Worm (Caenorhabditis elegans) whole organism, L2 larva: ENCODE measurements around the gene R13H4.5.

Experiments used
- C34F6.9 ChIP-seq: fragments of 150-350 bp; optimal IDR thresholded peaks from 2 replicates; lab custom pipeline; 2014; ENCODE audit warnings: missing biosample characterization, missing genetic modification characterization
- F13H6.1 ChIP-seq: sonication (generic microtip); optimal IDR thresholded peaks from 2 replicates; lab custom pipeline; 2016; ENCODE audit warnings: missing genetic modification characterization, missing compliant biosample characterization
- R02D3.7 ChIP-seq: fragments of 150-350 bp; optimal IDR thresholded peaks from 2 replicates; lab custom pipeline; 2014; ENCODE audit warnings: missing biosample characterization, missing genetic modification characterization
- Y55F3AM.14 ChIP-seq: fragments of 200-800 bp; sonication (Bioruptor generic); optimal IDR thresholded peaks from 2 replicates; lab custom pipeline; 2018; ENCODE audit warnings: mild to moderate bottlenecking, missing genetic modification characterization, missing compliant biosample characterization
- ZK546.5 ChIP-seq: sonication (generic microtip); optimal IDR thresholded peaks from 2 replicates; lab custom pipeline; 2017; ENCODE audit warnings: missing biosample characterization, missing genetic modification characterization
- aly-2 ChIP-seq: fragments of 150-350 bp; optimal IDR thresholded peaks from 2 replicates; lab custom pipeline; 2014; ENCODE audit warnings: missing biosample characterization, missing genetic modification characterization
- ama-1 ChIP-seq: fragments of 150-350 bp; optimal IDR thresholded peaks from 2 replicates; lab custom pipeline; 2018; ENCODE audit warnings: inconsistent platforms
- blmp-1 ChIP-seq: sonication (generic microtip); optimal IDR thresholded peaks from 2 replicates; lab custom pipeline; 2017; ENCODE audit warnings: missing genetic modification characterization, mild to moderate bottlenecking, missing compliant biosample characterization, antibody characterized with exemption, moderate library complexity; ENCODE audit not compliant: insufficient read depth
- ceh-16 ChIP-seq: fragments of 150-350 bp; optimal IDR thresholded peaks from 2 replicates; lab custom pipeline; 2014; ENCODE audit warnings: missing biosample characterization, missing genetic modification characterization
- ceh-82 ChIP-seq: fragments of 150-350 bp; optimal IDR thresholded peaks from 2 replicates; lab custom pipeline; 2014; ENCODE audit warnings: missing biosample characterization, missing genetic modification characterization
- crh-2 ChIP-seq: sonication (generic microtip); optimal IDR thresholded peaks from 2 replicates; lab custom pipeline; 2017; ENCODE audit warnings: missing biosample characterization, missing genetic modification characterization
- dmd-4 ChIP-seq: sonication (generic microtip); optimal IDR thresholded peaks from 2 replicates; lab custom pipeline; 2017; ENCODE audit warnings: missing biosample characterization, missing genetic modification characterization
- egl-27 ChIP-seq: sonication (generic microtip); optimal IDR thresholded peaks from 3 replicates; lab custom pipeline; 2017; ENCODE audit warnings: missing biosample characterization, missing genetic modification reagents, missing genetic modification characterization
- elt-1 ChIP-seq: fragments of 150-350 bp; optimal IDR thresholded peaks from 2 replicates; lab custom pipeline; 2014; ENCODE audit warnings: missing biosample characterization, missing genetic modification characterization
- elt-3 ChIP-seq: sonication (generic microtip); optimal IDR thresholded peaks from 2 replicates; lab custom pipeline; 2017; ENCODE audit warnings: missing biosample characterization, missing genetic modification characterization
- fos-1 ChIP-seq: fragments of 150-350 bp; optimal IDR thresholded peaks from 2 replicates; lab custom pipeline; 2014; ENCODE audit warnings: missing biosample characterization, missing genetic modification characterization
- gmeb-1 ChIP-seq: fragments of 150-350 bp; optimal IDR thresholded peaks from 2 replicates; lab custom pipeline; 2014; ENCODE audit warnings: missing biosample characterization, missing genetic modification characterization
- lin-11 ChIP-seq: fragments of 150-350 bp; sonication (generic microtip); optimal IDR thresholded peaks from 2 replicates; lab custom pipeline; 2014; ENCODE audit warnings: missing biosample characterization, missing genetic modification characterization, inconsistent platforms, mixed read lengths
- lin-13 ChIP-seq: fragments of 150-350 bp; optimal IDR thresholded peaks from 2 replicates; lab custom pipeline; 2014; ENCODE audit warnings: missing biosample characterization, missing genetic modification reagents, missing genetic modification characterization
- lin-39 ChIP-seq: fragments of 150-350 bp; optimal IDR thresholded peaks from 2 replicates; lab custom pipeline; 2014; ENCODE audit warnings: missing biosample characterization, missing genetic modification reagents, missing genetic modification characterization
- lsy-2 ChIP-seq, 2 experiments: fragments of 150-350 bp in 1 of 2; sonication (generic microtip) in 1 of 2; optimal IDR thresholded peaks; 2 replicates each; lab custom pipeline; 2014 to 2017; ENCODE audit warnings: missing biosample characterization in 2 of 2, missing genetic modification characterization in 2 of 2
- mab-5 ChIP-seq: fragments of 150-350 bp; optimal IDR thresholded peaks from 2 replicates; lab custom pipeline; 2014; ENCODE audit warnings: missing biosample characterization, missing genetic modification characterization
- mbf-1 ChIP-seq: sonication (generic microtip); optimal IDR thresholded peaks from 2 replicates; lab custom pipeline; 2017; ENCODE audit warnings: missing biosample characterization, missing genetic modification characterization
- mdl-1 ChIP-seq, 2 experiments: fragments of 150-350 bp in 1 of 2; sonication (generic microtip) in 1 of 2; optimal IDR thresholded peaks; 2 replicates each; lab custom pipeline; 2017; ENCODE audit warnings: missing biosample characterization in 2 of 2, missing genetic modification characterization in 2 of 2
- nhr-10 ChIP-seq: sonication (generic microtip); optimal IDR thresholded peaks from 2 replicates; lab custom pipeline; 2017; ENCODE audit warnings: missing biosample characterization, missing genetic modification characterization
- nhr-11 ChIP-seq: fragments of 150-350 bp; optimal IDR thresholded peaks from 2 replicates; lab custom pipeline; 2014; ENCODE audit warnings: missing biosample characterization, missing genetic modification characterization
- nhr-12 ChIP-seq: fragments of 150-350 bp; optimal IDR thresholded peaks from 2 replicates; lab custom pipeline; 2014; ENCODE audit warnings: missing biosample characterization, missing genetic modification characterization
- nhr-129 ChIP-seq: fragments of 150-350 bp; optimal IDR thresholded peaks from 2 replicates; lab custom pipeline; 2014; ENCODE audit warnings: missing biosample characterization, missing genetic modification characterization
- nhr-21 ChIP-seq: fragments of 150-350 bp; optimal IDR thresholded peaks from 2 replicates; lab custom pipeline; 2014; ENCODE audit warnings: missing biosample characterization, missing genetic modification characterization
- nhr-23 ChIP-seq: fragments of 150-350 bp; optimal IDR thresholded peaks from 2 replicates; lab custom pipeline; 2014; ENCODE audit warnings: missing biosample characterization, missing genetic modification reagents, missing genetic modification characterization
- nhr-237 ChIP-seq: fragments of 150-350 bp; optimal IDR thresholded peaks from 2 replicates; lab custom pipeline; 2014; ENCODE audit warnings: missing biosample characterization, missing genetic modification characterization
- nhr-25 ChIP-seq: fragments of 150-350 bp; sonication (generic microtip); optimal IDR thresholded peaks from 3 replicates; lab custom pipeline; 2014; ENCODE audit warnings: missing biosample characterization, missing genetic modification characterization
- nhr-6 ChIP-seq: fragments of 150-350 bp; optimal IDR thresholded peaks from 2 replicates; lab custom pipeline; 2014; ENCODE audit warnings: missing biosample characterization, missing genetic modification characterization
- nhr-77 ChIP-seq: fragments of 150-350 bp; optimal IDR thresholded peaks from 2 replicates; lab custom pipeline; 2014; ENCODE audit warnings: missing biosample characterization, missing genetic modification characterization
- peb-1 ChIP-seq: fragments of 150-350 bp; optimal IDR thresholded peaks from 2 replicates; lab custom pipeline; 2014; ENCODE audit warnings: missing biosample characterization, missing genetic modification characterization
- sem-4 ChIP-seq: fragments of 150-350 bp; optimal IDR thresholded peaks from 2 replicates; lab custom pipeline; 2014; ENCODE audit warnings: missing biosample characterization, missing genetic modification reagents, missing genetic modification characterization
- skn-1 ChIP-seq: sonication (generic microtip); optimal IDR thresholded peaks from 2 replicates; lab custom pipeline; 2017; ENCODE audit warnings: missing biosample characterization, missing genetic modification characterization
- sma-3 ChIP-seq: sonication (generic microtip); optimal IDR thresholded peaks from 2 replicates; lab custom pipeline; 2016; ENCODE audit warnings: missing genetic modification reagents, missing genetic modification characterization, missing compliant biosample characterization
- sma-9 ChIP-seq, 2 experiments: fragments of 150-350 bp in 1 of 2; sonication (generic microtip) in 1 of 2; optimal IDR thresholded peaks; 2 replicates each; lab custom pipeline; 2014 to 2016; ENCODE audit warnings: missing genetic modification characterization in 2 of 2, mild to moderate bottlenecking in 1 of 2, missing biosample characterization in 1 of 2, missing compliant biosample characterization in 1 of 2, missing genetic modification reagents in 1 of 2, moderate library complexity in 1 of 2
- snpc-4 ChIP-seq: fragments of 150-350 bp; optimal IDR thresholded peaks from 2 replicates; lab custom pipeline; 2014; ENCODE audit warnings: missing biosample characterization, missing genetic modification characterization
- unc-39 ChIP-seq: fragments of 150-350 bp; optimal IDR thresholded peaks from 2 replicates; lab custom pipeline; 2014; ENCODE audit warnings: missing biosample characterization, missing genetic modification characterization
- unc-55 ChIP-seq: fragments of 150-350 bp; sonication (generic microtip); optimal IDR thresholded peaks from 3 replicates; lab custom pipeline; 2014; ENCODE audit warnings: missing biosample characterization, missing genetic modification reagents, missing genetic modification characterization
- unc-62 ChIP-seq: fragments of 150-350 bp; optimal IDR thresholded peaks from 2 replicates; lab custom pipeline; 2014; ENCODE audit warnings: missing biosample characterization, missing genetic modification reagents, missing genetic modification characterization
- ztf-11 ChIP-seq: sonication (generic microtip); optimal IDR thresholded peaks from 2 replicates; lab custom pipeline; 2017; ENCODE audit warnings: missing biosample characterization, missing genetic modification characterization
- ztf-4 ChIP-seq: fragments of 150-350 bp; optimal IDR thresholded peaks from 2 replicates; lab custom pipeline; 2014; ENCODE audit warnings: missing biosample characterization, missing genetic modification characterization

The R13H4.5 gene

DNA sequence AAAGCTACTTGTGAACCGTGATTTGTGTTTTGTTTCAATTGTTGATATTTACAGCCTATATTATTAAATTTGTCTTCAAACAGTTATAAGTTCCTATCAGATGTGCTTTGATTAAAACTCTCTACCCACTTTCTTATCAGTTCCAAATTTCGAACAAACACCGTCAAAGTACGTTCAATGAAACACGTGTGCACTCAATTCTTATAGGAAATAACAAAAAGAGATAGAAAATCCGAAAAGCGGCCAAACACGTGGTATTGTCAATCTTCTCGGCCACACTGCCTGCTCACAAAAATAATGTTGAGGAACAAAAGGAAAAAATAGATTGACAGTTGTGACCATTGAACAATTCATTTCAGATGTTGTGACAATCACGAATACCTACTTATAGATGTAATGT is 25.5 kb downstream of the R13H4.5 start (continued):
- TF ChIP-seq elt-3 (tag; lab: Kevin White, UChicago) (no peak), R02D3.7 (no peak), Y55F3AM.14 (GFP tag; lab: Kevin White, UChicago) (no peak), gmeb-1 (tag; lab: Kevin White, UChicago) (peak; percentile 70), ZK546.5 (tag; lab: Kevin White, UChicago) (no peak), egl-27 (peak; percentile 51), unc-39 (tag; lab: Kevin White, UChicago) (no peak)
- TF ChIP-seq, all 48 proteins: peak for 17

ce11 chrV:11887988-11888499 is 27.6 kb downstream of the R13H4.5 start, which contains the start of gene adh-1:
Gene adh-1 (plus strand): TSS chrV:11888248.
- TF ChIP-seq nhr-6 (tag; lab: Kevin White, UChicago): peak; percentile 30
- TF ChIP-seq Y55F3AM.14 (GFP tag; lab: Kevin White, UChicago): peak; percentile 25
- TF ChIP-seq F13H6.1: peak; percentile 88
- no peak for TF ChIP-seq nhr-237 (tag; lab: Kevin White, UChicago)
- TF ChIP-seq elt-1 (tag; lab: Kevin White, UChicago): no peak
- TF ChIP-seq nhr-129 (tag; lab: Kevin White, UChicago): peak; percentile 87
- TF ChIP-seq ztf-4 (tag; lab: Kevin White, UChicago): no peak
- TF ChIP-seq egl-27: peak; percentile 59
- TF ChIP-seq elt-3 (tag; lab: Kevin White, UChicago): no peak
- peak; percentile 73 for TF ChIP-seq blmp-1 (tag; lab: Kevin White, UChicago)
- no peak for TF ChIP-seq nhr-77 (tag; lab: Kevin White, UChicago)
- TF ChIP-seq nhr-21 (tag; lab: Kevin White, UChicago): peak; percentile 97
- TF ChIP-seq unc-62 (GFP tag; lab: Kevin White, UChicago): no peak
- TF ChIP-seq gmeb-1 (tag; lab: Kevin White, UChicago): peak; percentile 62
- TF ChIP-seq mdl-1 (tag; optimal IDR thresholded peaks at IDR 0.05; lab: Kevin White, UChicago): peak; percentile 89 to 95
- TF ChIP-seq ama-1: peak; percentile 96
- peak; percentile 54 for TF ChIP-seq fos-1 (tag; lab: Kevin White, UChicago)
- TF ChIP-seq mbf-1 (tag; lab: Kevin White, UChicago): no peak
- no peak for TF ChIP-seq ztf-11
- peak; percentile 27 for TF ChIP-seq snpc-4 (tag; lab: Kevin White, UChicago)
- TF ChIP-seq skn-1 (tag; lab: Kevin White, UChicago): no peak
- TF ChIP-seq sem-4 (tag; lab: Kevin White, UChicago): no peak
- no peak for TF ChIP-seq lin-39 (tag; lab: Kevin White, UChicago)
- TF ChIP-seq ZK546.5 (tag; lab: Kevin White, UChicago): no peak
- no peak for TF ChIP-seq nhr-11 (tag; lab: Kevin White, UChicago)
- TF ChIP-seq peb-1: no peak
- peak; percentile 81 for TF ChIP-seq crh-2 (tag; lab: Kevin White, UChicago)
- no peak for TF ChIP-seq nhr-12 (tag; lab: Kevin White, UChicago)
- TF ChIP-seq unc-55 (GFP tag; lab: Kevin White, UChicago): no peak
- peak in 1 of 2 experiments; percentile 59 for TF ChIP-seq lsy-2 (tag; optimal IDR thresholded peaks at IDR 0.05; lab: Kevin White, UChicago)
- TF ChIP-seq ceh-16 (tag; lab: Kevin White, UChicago): no peak
- no peak for TF ChIP-seq R02D3.7
- TF ChIP-seq nhr-25 (tag; lab: Kevin White, UChicago): peak; percentile 76
- TF ChIP-seq sma-9 (GFP tag; optimal IDR thresholded peaks at IDR 0.05; lab: Kevin White, UChicago): peak; percentile 98
- TF ChIP-seq sma-9 (tag; optimal IDR thresholded peaks at IDR 0.05; lab: Kevin White, UChicago): peak; percentile 72
- no peak for TF ChIP-seq lin-11 (tag; lab: Kevin White, UChicago)
- TF ChIP-seq nhr-23 (tag; lab: Kevin White, UChicago): no peak
- no peak for TF ChIP-seq ceh-82 (tag; lab: Kevin White, UChicago)
- TF ChIP-seq unc-39 (tag; lab: Kevin White, UChicago): no peak
- TF ChIP-seq nhr-10 (tag; lab: Kevin White, UChicago): no peak
- peak; percentile 1 for TF ChIP-seq lin-13
- TF ChIP-seq dmd-4: no peak
- TF ChIP-seq C34F6.9 (tag; lab: Kevin White, UChicago): peak; percentile 46
- TF ChIP-seq aly-2 (tag; lab: Kevin White, UChicago): no peak
- no peak for TF ChIP-seq mab-5 (tag; lab: Kevin White, UChicago)
- TF ChIP-seq sma-3: peak; percentile 73
